Worm (Caenorhabditis elegans) whole organism, young adult: Measurements from ENCODE around the gene nmgp-1.

Experiments used
- B0019.2 ChIP-seq: fragments of 200-800 bp; sonication (Bioruptor generic); conservative IDR thresholded peaks from 2 replicates; pipeline ENCODE4 v1.3.6; 2022; ENCODE audit warnings: missing genetic modification reagents, missing genetic modification characterization, missing compliant biosample characterization
- B0336.3 ChIP-seq: fragments of 200-800 bp; sonication (Bioruptor generic); IDR thresholded peaks from 2 replicates; pipeline ENCODE4 v1.3.6; 2022; ENCODE audit warnings: missing genetic modification characterization, missing compliant biosample characterization
- C17E4.6 ChIP-seq: fragments of 200-800 bp; sonication (Bioruptor generic); IDR thresholded peaks from 2 replicates; pipeline ENCODE4 v1.3.6; 2022; ENCODE audit warnings: missing genetic modification reagents, missing genetic modification characterization, missing compliant biosample characterization
- D2030.7 ChIP-seq: fragments of 200-800 bp; sonication (Bioruptor generic); IDR thresholded peaks from 2 replicates; pipeline ENCODE4 v1.3.6; 2022; ENCODE audit warnings: missing genetic modification reagents, missing genetic modification characterization, missing compliant biosample characterization
- F23B12.7 ChIP-seq: sonication (generic microtip); optimal IDR thresholded peaks from 2 replicates; lab custom pipeline; 2017; ENCODE audit warnings: missing genetic modification characterization, mild to moderate bottlenecking, missing compliant biosample characterization, antibody characterized with exemption, moderate library complexity; ENCODE audit not compliant: insufficient read depth
- F52B5.7 ChIP-seq: sonication (generic microtip); optimal IDR thresholded peaks from 2 replicates; lab custom pipeline; 2016; ENCODE audit warnings: mild to moderate bottlenecking, missing genetic modification characterization, missing compliant biosample characterization
- F57A8.1 ChIP-seq: fragments of 200-800 bp; sonication (Bioruptor generic); optimal IDR thresholded peaks from 2 replicates; lab custom pipeline; 2018; ENCODE audit warnings: mild to moderate bottlenecking, missing genetic modification characterization, moderate library complexity, missing compliant biosample characterization
- K11D2.4 ChIP-seq: fragments of 200-800 bp; sonication (Bioruptor generic); IDR thresholded peaks from 2 replicates; pipeline ENCODE4 v1.3.6; 2022; ENCODE audit warnings: missing genetic modification reagents, missing genetic modification characterization, missing compliant biosample characterization
- atf-7 ChIP-seq: sonication (generic microtip); optimal IDR thresholded peaks from 2 replicates; lab custom pipeline; 2017; ENCODE audit warnings: mild to moderate bottlenecking, missing genetic modification characterization, missing compliant biosample characterization
- athp-1 ChIP-seq: sonication (generic microtip); optimal IDR thresholded peaks from 2 replicates; lab custom pipeline; 2017; ENCODE audit warnings: mild to moderate bottlenecking, missing genetic modification characterization, missing compliant biosample characterization
- attf-3 ChIP-seq: fragments of 200-800 bp; sonication (Bioruptor generic); conservative IDR thresholded peaks from 2 replicates; pipeline ENCODE4 v1.3.6; 2022; ENCODE audit warnings: missing genetic modification reagents, missing genetic modification characterization, missing compliant biosample characterization
- attf-5 ChIP-seq: fragments of 200-800 bp; sonication (Bioruptor generic); optimal IDR thresholded peaks from 2 replicates; lab custom pipeline; 2018; ENCODE audit warnings: mild to moderate bottlenecking, missing genetic modification characterization, missing compliant biosample characterization
- attf-6 ChIP-seq: fragments of 200-800 bp; sonication (Bioruptor generic); IDR thresholded peaks from 2 replicates; pipeline ENCODE4 v1.3.6; 2022; ENCODE audit warnings: missing genetic modification reagents, missing genetic modification characterization, missing compliant biosample characterization
- bed-2 ChIP-seq: fragments of 200-800 bp; sonication (Bioruptor generic); IDR thresholded peaks from 2 replicates; pipeline ENCODE4 v1.3.6; 2022; ENCODE audit warnings: missing genetic modification reagents, missing genetic modification characterization, missing compliant biosample characterization
- ceh-40 ChIP-seq: fragments of 200-800 bp; sonication (Bioruptor generic); IDR thresholded peaks from 2 replicates; pipeline ENCODE4 v1.3.6; 2022; ENCODE audit warnings: missing genetic modification characterization, missing compliant biosample characterization
- ceh-79 ChIP-seq: sonication (generic microtip); optimal IDR thresholded peaks from 2 replicates; lab custom pipeline; 2017; ENCODE audit warnings: mild to moderate bottlenecking, missing genetic modification characterization, missing compliant biosample characterization
- egl-44 ChIP-seq: fragments of 200-800 bp; sonication (Bioruptor generic); IDR thresholded peaks from 2 replicates; pipeline ENCODE4 v1.3.6; 2022; ENCODE audit warnings: missing genetic modification reagents, missing genetic modification characterization, missing compliant biosample characterization
- fkh-3 ChIP-seq: sonication (generic microtip); optimal IDR thresholded peaks from 2 replicates; lab custom pipeline; 2016; ENCODE audit warnings: mild to moderate bottlenecking, missing genetic modification characterization, missing compliant biosample characterization
- hlh-12 ChIP-seq: sonication (generic microtip); optimal IDR thresholded peaks from 2 replicates; lab custom pipeline; 2016; ENCODE audit warnings: missing genetic modification characterization, missing compliant biosample characterization
- hmg-1.2 ChIP-seq: fragments of 200-800 bp; sonication (Bioruptor generic); IDR thresholded peaks from 2 replicates; pipeline ENCODE4 v1.3.6; 2022; ENCODE audit warnings: missing genetic modification reagents, missing genetic modification characterization, missing compliant biosample characterization
- let-526 ChIP-seq: fragments of 200-800 bp; sonication (Bioruptor generic); IDR thresholded peaks from 2 replicates; pipeline ENCODE4 v1.3.6; 2022; ENCODE audit warnings: missing genetic modification reagents, missing genetic modification characterization, missing compliant biosample characterization
- lin-26 ChIP-seq: fragments of 200-800 bp; sonication (Bioruptor generic); IDR thresholded peaks from 2 replicates; pipeline ENCODE4 v1.3.6; 2022; ENCODE audit warnings: missing genetic modification reagents, missing genetic modification characterization, missing compliant biosample characterization
- lin-35 ChIP-seq, 3 experiments: fragments of 150-350 bp in 2 of 3; sonication (generic microtip) in 1 of 3; optimal IDR thresholded peaks; 2 replicates each; lab custom pipeline; 2014 to 2018; ENCODE audit warnings: missing biosample characterization in 3 of 3, missing genetic modification characterization in 3 of 3, missing genetic modification reagents in 3 of 3
- mcd-1 ChIP-seq: fragments of 200-800 bp; sonication (Bioruptor generic); IDR thresholded peaks from 2 replicates; pipeline ENCODE4 v1.3.6; 2022; ENCODE audit warnings: missing genetic modification reagents, missing genetic modification characterization, missing compliant biosample characterization
- mes-4 ChIP-seq: sonication (generic microtip); optimal IDR thresholded peaks from 2 replicates; lab custom pipeline; 2016; ENCODE audit warnings: missing genotype, missing genetic modification characterization, missing compliant biosample characterization
- nfya-1 ChIP-seq: sonication (generic microtip); optimal IDR thresholded peaks from 2 replicates; lab custom pipeline; 2017; ENCODE audit warnings: antibody characterized with exemption, missing compliant biosample characterization, missing genetic modification characterization, borderline replicate concordance; ENCODE audit not compliant: insufficient read depth
- nhr-120 ChIP-seq: fragments of 200-800 bp; sonication (Bioruptor generic); IDR thresholded peaks from 2 replicates; pipeline ENCODE4 v1.3.6; 2022; ENCODE audit warnings: missing genetic modification characterization, missing compliant biosample characterization
- nhr-80 ChIP-seq: sonication (generic microtip); optimal IDR thresholded peaks from 2 replicates; lab custom pipeline; 2016; ENCODE audit warnings: missing genetic modification characterization, missing compliant biosample characterization
- snpc-4 ChIP-seq, 5 experiments: fragments of 150-350 bp in 1 of 5; sonication (generic microtip) in 4 of 5; optimal IDR thresholded peaks; 2 replicates each; lab custom pipeline; 2014 to 2018; ENCODE audit warnings: missing genetic modification characterization in 5 of 5, missing biosample characterization in 3 of 5, antibody characterized with exemption in 2 of 5, mild to moderate bottlenecking in 2 of 5, missing compliant biosample characterization in 2 of 5, missing genotype in 2 of 5, moderate library complexity in 2 of 5, missing genetic modification reagents in 1 of 5
- somi-1 ChIP-seq: fragments of 200-800 bp; sonication (Bioruptor generic); optimal IDR thresholded peaks from 2 replicates; lab custom pipeline; 2018; ENCODE audit warnings: mild to moderate bottlenecking, missing genetic modification characterization, missing compliant biosample characterization
- tbp1 ChIP-seq: fragments of 200-800 bp; sonication (Bioruptor generic); optimal IDR thresholded peaks from 2 replicates; lab custom pipeline; 2018; ENCODE audit warnings: mild to moderate bottlenecking, missing genetic modification characterization, missing compliant biosample characterization
- xnd-1 ChIP-seq: sonication (generic microtip); optimal IDR thresholded peaks from 2 replicates; lab custom pipeline; 2016; ENCODE audit warnings: missing genotype, missing genetic modification reagents, missing genetic modification characterization, missing compliant biosample characterization
- ztf-18 ChIP-seq: sonication (generic microtip); optimal IDR thresholded peaks from 2 replicates; lab custom pipeline; 2016; ENCODE audit warnings: missing genotype, mild to moderate bottlenecking, missing genetic modification characterization, missing compliant biosample characterization
- ztf-28 ChIP-seq: fragments of 200-800 bp; sonication (Bioruptor generic); IDR thresholded peaks from 2 replicates; pipeline ENCODE4 v1.3.6; 2022; ENCODE audit warnings: missing genetic modification reagents, missing genetic modification characterization, missing compliant biosample characterization

nmgp-1 gene

ce11 chrII:6260684-6261083 is at the start of gene nmgp-1:
nmgp-1 (plus strand) TSS chrII:6260857.
- peak; percentile 17 for TF ChIP-seq nhr-80 (tag; lab: Kevin White, UChicago)
- TF ChIP-seq mes-4 (tag; lab: Kevin White, UChicago): no peak
- TF ChIP-seq egl-44 (GFP tag; lab: Robert Waterston, UW): no peak
- TF ChIP-seq fkh-3: no peak

DNA sequence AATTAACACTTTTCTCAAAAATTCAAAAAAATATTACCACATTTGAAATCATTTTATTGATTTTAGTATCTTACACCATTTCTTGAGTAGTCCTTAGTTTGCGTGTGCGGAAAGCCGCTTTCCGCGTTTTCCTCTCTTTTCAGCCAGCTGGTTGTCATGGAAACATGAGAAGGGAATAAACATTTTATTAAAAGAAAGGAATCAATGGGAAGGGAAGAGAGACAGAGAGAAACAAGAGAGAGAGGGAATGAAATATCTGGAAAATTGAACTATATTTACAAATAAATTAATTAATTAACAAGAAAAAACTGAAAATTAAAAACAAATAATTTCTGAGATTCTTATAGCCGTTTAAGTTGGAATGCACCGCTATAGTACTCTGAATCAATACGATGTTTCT is 41.3 kb upstream of the nmgp-1 start, which contains the start of gene mks-2:
TSS of gene mks-2 (minus strand) at position 101 of the 400 bp plus-strand sequence.
- no peak for TF ChIP-seq xnd-1
- no peak for TF ChIP-seq C17E4.6
- TF ChIP-seq hmg-1.2 (GFP tag; lab: Robert Waterston, UW): no peak
- no peak for TF ChIP-seq K11D2.4 (GFP tag; lab: Robert Waterston, UW)
- no peak for TF ChIP-seq attf-5 (GFP tag; lab: Kevin White, UChicago)
- no peak for TF ChIP-seq lin-35 (GFP tag; optimal IDR thresholded peaks at IDR 0.05; lab: Kevin White, UChicago)
- TF ChIP-seq atf-7: no peak
- TF ChIP-seq, all 124 proteins: peak for 0

ce11 chrII:6221470-6221869 is 39.2 kb upstream of the nmgp-1 start:
- TF ChIP-seq attf-3 (no peak), D2030.7 (no peak), attf-6 (no peak), let-526 (GFP tag; lab: Robert Waterston, UW) (no peak), nfya-1 (no peak)

DNA sequence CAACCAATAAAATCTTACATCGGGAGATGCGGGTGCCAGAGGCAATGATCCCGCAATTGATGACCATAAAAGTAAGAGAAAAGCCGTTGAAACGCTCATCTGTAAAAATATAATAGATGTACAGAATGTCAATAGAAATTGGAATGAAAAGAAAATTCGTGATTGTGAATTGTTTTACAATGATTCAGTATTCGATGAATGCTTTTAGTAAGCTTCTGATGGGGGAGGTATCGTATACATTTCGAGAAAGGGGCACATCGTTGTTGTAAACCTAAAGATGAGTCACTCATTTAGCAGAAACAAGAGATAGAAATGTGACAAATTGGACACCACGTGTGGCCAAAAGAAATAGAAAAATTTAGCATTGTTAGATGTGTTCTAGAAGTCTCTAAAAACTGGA is 38.1 kb upstream of the nmgp-1 start, which contains the start of gene C30B5.6:
TSS of gene C30B5.6 (minus strand) at position 101 of the 400 bp plus-strand sequence.
- TF ChIP-seq C17E4.6: no peak
- no peak for TF ChIP-seq F52B5.7 (tag; lab: Kevin White, UChicago)

ce11 chrII:6223755-6224154 is 36.9 kb upstream of the nmgp-1 start:
- TF ChIP-seq athp-1: no peak
- TF ChIP-seq bed-2 (GFP tag; lab: Robert Waterston, UW): no peak
- no peak for TF ChIP-seq F23B12.7 (tag; lab: Kevin White, UChicago)
- no peak for TF ChIP-seq snpc-4 (GFP tag; optimal IDR thresholded peaks at IDR 0.05; lab: Kevin White, UChicago)
- no peak for TF ChIP-seq snpc-4 (tag; optimal IDR thresholded peaks at IDR 0.05; lab: Kevin White, UChicago)
- TF ChIP-seq ceh-40 (GFP tag; lab: Robert Waterston, UW): no peak
- no peak for TF ChIP-seq C17E4.6
- no peak for TF ChIP-seq mcd-1 (GFP tag; lab: Robert Waterston, UW)
- no peak for TF ChIP-seq ztf-18 (tag; lab: Kevin White, UChicago)
- TF ChIP-seq lin-26: no peak
- TF ChIP-seq hlh-12: no peak
- TF ChIP-seq nhr-120 (GFP tag; lab: Robert Waterston, UW): no peak
- no peak for TF ChIP-seq ztf-28 (GFP tag; lab: Robert Waterston, UW)
- no peak for TF ChIP-seq F57A8.1 (GFP tag; lab: Kevin White, UChicago)
- no peak for TF ChIP-seq somi-1
- TF ChIP-seq ceh-79 (tag; lab: Kevin White, UChicago): no peak
- no peak for TF ChIP-seq B0336.3 (GFP tag; lab: Robert Waterston, UW)
- TF ChIP-seq B0019.2 (GFP tag; lab: Robert Waterston, UW): no peak
- no peak for TF ChIP-seq tbp1 (GFP tag; lab: Kevin White, UChicago)
- no peak for TF ChIP-seq atf-7
- no peak for TF ChIP-seq egl-44 (GFP tag; lab: Robert Waterston, UW)
